Worm (Caenorhabditis elegans) whole organism, L1 larva: ENCODE measurements around the gene F47B8.13.
A peak's percentile ranks its signal among the peaks of the same experiment; 100 is the strongest.

Source experiments
- C04F5.9 ChIP-seq: sonication (generic microtip); optimal IDR thresholded peaks from 2 replicates; lab custom pipeline; 2016; ENCODE audit warnings: missing genetic modification characterization, missing compliant biosample characterization
- Y116A8C.19 ChIP-seq: sonication (generic microtip); optimal IDR thresholded peaks from 2 replicates; lab custom pipeline; 2016; ENCODE audit warnings: missing compliant biosample characterization, missing genetic modification characterization, borderline replicate concordance
- blmp-1 ChIP-seq: fragments of 150-350 bp; optimal IDR thresholded peaks from 2 replicates; lab custom pipeline; 2014; ENCODE audit warnings: missing biosample characterization, missing genetic modification characterization
- ceh-82 ChIP-seq, 3 experiments: fragments of 150-350 bp in 1 of 3; sonication (generic microtip) in 2 of 3; optimal IDR thresholded peaks; 2 replicates each; lab custom pipeline; 2014 to 2017; ENCODE audit warnings: missing biosample characterization in 3 of 3, missing genetic modification characterization in 3 of 3
- ceh-90 ChIP-seq: sonication (generic microtip); optimal IDR thresholded peaks from 2 replicates; lab custom pipeline; 2016; ENCODE audit warnings: missing genetic modification characterization, missing compliant biosample characterization
- ces-1 ChIP-seq: fragments of 150-350 bp; optimal IDR thresholded peaks from 2 replicates; lab custom pipeline; 2014; ENCODE audit warnings: missing biosample characterization, missing genetic modification reagents, missing genetic modification characterization
- dsc-1 ChIP-seq: sonication (generic microtip); optimal IDR thresholded peaks from 2 replicates; lab custom pipeline; 2016; ENCODE audit warnings: mild to moderate bottlenecking, missing genetic modification characterization, missing compliant biosample characterization
- efl-1 ChIP-seq, 4 experiments: fragments of 150-350 bp; optimal IDR thresholded peaks in 3 of 4; peaks in 1 of 4; 1 replicate in 1 of 4; 2 replicates in 3 of 4; lab custom pipeline; 2014; ENCODE audit warnings: missing biosample characterization in 2 of 4, missing genetic modification characterization in 2 of 4, missing genetic modification reagents in 2 of 4
- egl-27 ChIP-seq, 2 experiments: fragments of 150-350 bp in 1 of 2; sonication (generic microtip); optimal IDR thresholded peaks; 3 replicates each; lab custom pipeline; 2017 to 2018; ENCODE audit warnings: missing biosample characterization in 2 of 2, missing genetic modification characterization in 2 of 2, missing genetic modification reagents in 2 of 2
- elt-2 ChIP-seq: sonication (generic microtip); optimal IDR thresholded peaks from 2 replicates; lab custom pipeline; 2016; ENCODE audit warnings: missing genetic modification characterization, mild to moderate bottlenecking, inconsistent platforms, missing compliant biosample characterization, missing genetic modification reagents
- fkh-4 ChIP-seq: sonication (generic microtip); optimal IDR thresholded peaks from 2 replicates; lab custom pipeline; 2016; ENCODE audit warnings: missing compliant biosample characterization, missing genetic modification characterization, borderline replicate concordance
- fkh-8 ChIP-seq: sonication (generic microtip); optimal IDR thresholded peaks from 2 replicates; lab custom pipeline; 2016; ENCODE audit warnings: mild to moderate bottlenecking, missing genetic modification characterization, missing compliant biosample characterization
- jun-1 ChIP-seq: fragments of 150-350 bp; optimal IDR thresholded peaks from 2 replicates; lab custom pipeline; 2014; ENCODE audit warnings: missing biosample characterization, missing genetic modification reagents, missing genetic modification characterization
- lin-14 ChIP-seq: fragments of 200-800 bp; sonication (Bioruptor generic); optimal IDR thresholded peaks from 2 replicates; lab custom pipeline; 2018; ENCODE audit warnings: mild to moderate bottlenecking, missing genetic modification characterization, moderate library complexity, missing compliant biosample characterization
- lsy-2 ChIP-seq, 2 experiments: fragments of 150-350 bp; optimal IDR thresholded peaks; 2 replicates each; lab custom pipeline; 2014; ENCODE audit warnings: missing biosample characterization in 2 of 2, missing genetic modification characterization in 2 of 2
- mdl-1 ChIP-seq, 2 experiments: fragments of 150-350 bp; optimal IDR thresholded peaks; 2 replicates each; lab custom pipeline; 2014 to 2017; ENCODE audit warnings: missing biosample characterization in 2 of 2, missing genetic modification characterization in 2 of 2, inconsistent platforms in 1 of 2
- mep-1 ChIP-seq: fragments of 150-350 bp; optimal IDR thresholded peaks from 2 replicates; lab custom pipeline; 2014; ENCODE audit warnings: missing biosample characterization, missing genetic modification characterization
- nhr-12 ChIP-seq: sonication (generic microtip); optimal IDR thresholded peaks from 2 replicates; lab custom pipeline; 2017; ENCODE audit warnings: missing biosample characterization, missing genetic modification characterization
- nhr-28 ChIP-seq: fragments of 150-350 bp; optimal IDR thresholded peaks from 2 replicates; lab custom pipeline; 2014; ENCODE audit warnings: missing biosample characterization, missing genetic modification characterization
- nhr-47 ChIP-seq: sonication (generic microtip); optimal IDR thresholded peaks from 2 replicates; lab custom pipeline; 2016; ENCODE audit warnings: mild to moderate bottlenecking, missing genetic modification characterization, moderate library complexity, missing compliant biosample characterization
- nhr-71 ChIP-seq: sonication (generic microtip); optimal IDR thresholded peaks from 2 replicates; lab custom pipeline; 2016; ENCODE audit warnings: mild to moderate bottlenecking, missing genetic modification characterization, moderate library complexity, missing compliant biosample characterization
- nhr-76 ChIP-seq: sonication (generic microtip); optimal IDR thresholded peaks from 2 replicates; lab custom pipeline; 2017; ENCODE audit warnings: missing biosample characterization, missing genetic modification characterization
- nhr-85 ChIP-seq: sonication (generic microtip); peaks from one replicate; lab custom pipeline; 2016; ENCODE audit warnings: missing genetic modification characterization, inconsistent platforms, missing compliant biosample characterization
- pax-3 ChIP-seq: fragments of 200-800 bp; sonication (Bioruptor generic); optimal IDR thresholded peaks from 2 replicates; lab custom pipeline; 2018; ENCODE audit warnings: mild to moderate bottlenecking, missing genetic modification characterization, moderate library complexity, missing compliant biosample characterization
- rnt-1 ChIP-seq: sonication (generic microtip); optimal IDR thresholded peaks from 2 replicates; lab custom pipeline; 2016; ENCODE audit warnings: mild to moderate bottlenecking, missing genetic modification characterization, moderate library complexity, missing compliant biosample characterization
- snpc-4 ChIP-seq: fragments of 150-350 bp; optimal IDR thresholded peaks from 2 replicates; lab custom pipeline; 2014; ENCODE audit warnings: missing biosample characterization, missing genetic modification characterization
- tlp-1 ChIP-seq: fragments of 150-350 bp; optimal IDR thresholded peaks from 2 replicates; lab custom pipeline; 2014; ENCODE audit warnings: missing biosample characterization, missing genetic modification characterization
- ztf-11 ChIP-seq, 2 experiments: sonication (generic microtip); optimal IDR thresholded peaks; 2 replicates each; lab custom pipeline; 2016 to 2017; ENCODE audit warnings: missing genetic modification characterization in 2 of 2, missing biosample characterization in 1 of 2, missing compliant biosample characterization in 1 of 2

Gene F47B8.13

DNA sequence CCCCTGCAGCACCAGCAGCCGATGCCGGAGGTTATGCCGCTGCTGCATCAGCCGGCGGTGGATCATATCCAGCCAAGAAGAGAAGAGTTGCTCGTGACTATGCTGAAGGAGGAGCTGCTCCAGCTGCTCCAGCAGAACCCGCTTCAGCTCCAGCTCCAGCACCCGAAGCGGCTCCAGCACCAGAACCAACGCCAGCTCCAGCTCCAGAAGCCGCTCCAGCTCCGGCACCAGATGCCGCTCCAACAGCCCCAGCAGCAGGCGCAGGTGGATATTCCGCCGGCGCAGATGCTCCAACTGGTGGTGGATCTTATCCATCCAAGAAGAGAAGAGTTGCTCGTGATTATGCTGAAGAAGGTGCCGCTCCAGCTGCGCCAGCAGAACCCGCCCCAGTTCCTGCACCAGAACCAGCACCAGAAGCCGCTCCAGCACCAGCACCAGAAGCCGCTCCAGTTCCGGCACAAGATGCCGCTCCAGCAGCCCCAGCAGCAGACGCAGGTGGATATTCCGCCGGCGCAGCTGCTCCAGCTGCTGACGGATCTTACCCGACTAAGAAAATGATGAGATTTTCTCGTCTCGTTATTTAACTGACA, 1.3 kb upstream of the F47B8.13 start:
- no peak for TF ChIP-seq efl-1 (optimal IDR thresholded peaks at IDR 0.05; lab: Kevin White, UChicago)
- TF ChIP-seq efl-1 (GFP tag; optimal IDR thresholded peaks at IDR 0.05 in 1 of 2; lab: Kevin White, UChicago) = peak in 1 of 2 experiments; percentile 61
- no peak for TF ChIP-seq elt-2 (tag; lab: Kevin White, UChicago)

DNA sequence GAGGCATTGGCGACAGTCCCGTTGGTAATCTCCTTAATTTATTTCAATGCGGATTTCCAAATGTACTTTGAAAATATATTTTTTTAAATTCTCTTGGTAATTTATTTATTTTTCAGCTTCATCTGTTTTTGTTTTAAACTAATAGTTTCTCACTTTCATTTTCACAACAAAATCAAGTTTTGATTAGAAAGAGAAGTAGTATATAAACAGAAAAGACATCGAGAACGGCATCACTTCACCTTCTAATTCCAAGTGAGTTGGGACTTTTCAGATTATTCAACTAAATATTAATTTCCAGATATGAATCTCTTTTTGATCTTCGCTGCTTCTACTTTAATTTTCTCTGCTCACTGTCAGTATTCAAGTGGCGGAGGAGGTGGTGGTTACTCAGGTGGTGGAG, 715 bp upstream of the F47B8.13 start, which contains the start of gene F47B8.14:
Gene F47B8.14 (plus strand): TSS at position 301 of the 400 bp plus-strand sequence.
- no peak for TF ChIP-seq snpc-4 (tag; lab: Kevin White, UChicago)

DNA sequence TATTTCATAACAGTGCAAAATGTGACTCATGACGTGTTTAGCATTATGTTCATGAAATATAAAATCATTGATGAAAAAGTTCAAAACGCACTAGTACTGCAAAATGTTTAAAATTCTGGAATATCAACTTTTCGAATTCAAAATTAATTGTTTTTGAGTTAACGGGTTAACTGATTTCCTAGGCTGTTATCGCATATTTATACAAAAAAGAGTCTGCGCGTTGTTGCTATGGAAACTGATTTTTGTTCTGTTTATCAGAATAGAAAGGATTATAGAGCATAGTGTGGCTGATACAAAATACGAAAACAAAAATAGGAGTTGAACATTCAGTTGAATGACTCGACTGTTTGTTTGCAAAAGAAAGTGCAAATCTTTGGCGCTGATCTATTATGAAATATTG, 1.9 kb downstream of the F47B8.13 start:
- TF ChIP-seq fkh-8 (tag; lab: Kevin White, UChicago) (peak; percentile 66), jun-1 (tag; lab: Kevin White, UChicago) (no peak), pax-3 (tag; lab: Kevin White, UChicago) (peak; percentile 54), Y116A8C.19 (tag; lab: Kevin White, UChicago) (no peak), ceh-90 (tag; lab: Kevin White, UChicago) (peak; percentile 3), nhr-76 (tag; lab: Kevin White, UChicago) (no peak), ztf-11 (tag; optimal IDR thresholded peaks at IDR 0.05; lab: Kevin White, UChicago) (no peak), egl-27 (tag; optimal IDR thresholded peaks at IDR 0.05; lab: Kevin White, UChicago) (no peak)

DNA sequence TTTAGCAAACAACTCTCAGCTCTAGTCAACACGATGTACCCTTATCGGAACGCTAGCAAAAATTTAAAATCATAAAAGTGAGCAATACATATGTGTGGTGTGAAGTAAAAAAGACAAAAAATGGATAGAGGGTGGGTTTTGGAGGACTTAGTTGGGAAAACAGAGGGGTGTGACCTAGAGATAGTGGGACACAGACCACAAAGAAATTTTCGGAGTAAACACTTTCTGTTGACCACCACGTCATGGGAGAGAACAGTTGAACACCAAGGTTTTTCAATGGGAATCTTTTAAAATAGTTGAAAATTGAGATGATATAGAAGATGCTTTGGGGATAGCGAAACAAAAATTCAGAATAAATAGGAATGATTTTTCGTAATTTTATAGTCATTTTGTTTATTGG, 2.3 kb downstream of the F47B8.13 start:
- TF ChIP-seq C04F5.9 (tag; lab: Kevin White, UChicago) = no peak
- TF ChIP-seq lin-14 (GFP tag; lab: Kevin White, UChicago) = peak; percentile 62
- TF ChIP-seq fkh-4 (tag; lab: Kevin White, UChicago) = no peak
- TF ChIP-seq dsc-1 = no peak
- TF ChIP-seq lsy-2 (tag; optimal IDR thresholded peaks at IDR 0.05; lab: Kevin White, UChicago) = peak in 1 of 2 experiments; percentile 23
- no peak for TF ChIP-seq efl-1 (optimal IDR thresholded peaks at IDR 0.05; lab: Kevin White, UChicago)
- TF ChIP-seq efl-1 (GFP tag; optimal IDR thresholded peaks at IDR 0.05 in 1 of 2; lab: Kevin White, UChicago) = peak in 1 of 2 experiments; percentile 2
- no peak for TF ChIP-seq ceh-90 (tag; lab: Kevin White, UChicago)

DNA sequence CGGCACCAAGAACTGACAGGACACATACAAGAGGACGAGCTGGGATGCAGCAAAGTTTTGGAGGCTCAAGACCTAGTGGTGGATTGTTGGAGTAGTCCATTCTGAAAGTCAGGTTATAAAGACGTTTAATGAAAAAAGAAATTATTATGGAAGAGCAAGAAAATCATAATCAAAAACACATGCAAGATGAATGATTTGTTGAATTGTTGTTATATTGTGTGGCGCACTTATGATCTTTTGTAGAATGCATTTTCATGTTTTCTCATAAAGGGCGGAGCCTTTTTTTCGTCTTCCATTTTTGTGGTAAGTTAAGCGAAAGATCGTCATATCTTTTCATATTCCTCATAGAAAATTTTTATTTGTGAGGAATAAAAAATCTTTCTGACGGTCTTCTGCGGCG, 3.0 kb downstream of the F47B8.13 start, which contains the start of gene F47B8.2:
Gene F47B8.2 (minus strand): TSS at position 101 of the 400 bp plus-strand sequence.
- TF ChIP-seq nhr-12 (tag; lab: Kevin White, UChicago) (no peak), nhr-71 (tag; lab: Kevin White, UChicago) (no peak), nhr-47 (tag; lab: Kevin White, UChicago) (no peak), Y116A8C.19 (tag; lab: Kevin White, UChicago) (no peak), ces-1 (GFP tag; lab: Kevin White, UChicago) (no peak), mdl-1 (tag; optimal IDR thresholded peaks at IDR 0.05; lab: Kevin White, UChicago) (no peak), mep-1 (tag; lab: Kevin White, UChicago) (no peak)

DNA sequence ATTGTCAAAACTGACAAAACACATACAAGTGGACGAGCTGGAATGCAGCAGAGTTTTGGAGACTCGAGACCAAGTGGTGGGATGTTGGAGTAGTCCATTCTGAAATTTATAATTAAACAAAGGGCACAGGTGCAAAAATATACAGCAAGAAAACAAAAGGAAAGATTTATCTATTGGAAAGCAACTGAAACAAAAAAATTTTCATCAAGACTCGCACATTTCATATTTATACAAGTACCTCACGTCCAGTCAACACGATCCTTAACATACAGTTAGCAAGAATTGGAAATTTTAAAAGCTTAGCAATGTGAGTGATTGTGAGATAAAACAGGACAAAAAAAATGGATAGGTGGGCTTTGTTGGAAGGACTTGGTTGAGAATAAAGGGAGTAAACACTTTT, 5.3 kb downstream of the F47B8.13 start, which contains the start of gene F47B8.1:
Gene F47B8.1 (minus strand): TSS at position 101 of the 400 bp plus-strand sequence.
- no peak for TF ChIP-seq rnt-1 (tag; lab: Kevin White, UChicago)
- TF ChIP-seq nhr-85 (tag; lab: Kevin White, UChicago) = peak; percentile 16
- TF ChIP-seq, all 84 proteins: peak for 1

DNA sequence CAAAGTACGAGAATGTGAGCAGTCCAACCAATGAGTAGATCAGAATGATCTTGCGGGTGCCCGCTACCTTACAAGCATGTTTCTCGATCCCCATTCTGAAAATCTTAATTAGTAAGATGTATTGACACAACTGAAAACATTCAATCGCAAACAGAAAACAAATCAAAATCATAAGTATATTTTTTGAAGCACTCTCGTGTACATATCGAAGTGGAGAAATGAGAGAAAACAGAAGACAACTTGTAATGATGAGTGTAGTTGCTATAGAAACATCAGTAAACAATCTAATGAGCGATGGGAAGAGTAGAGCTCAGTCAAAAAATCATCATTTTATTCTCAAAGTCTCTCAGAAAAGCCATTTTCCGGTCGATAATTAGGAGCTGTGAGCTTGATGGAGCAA, 6.8 kb downstream of the F47B8.13 start, which contains the start of gene F14D7.8:
Gene F14D7.8 (minus strand): TSS at position 101 of the 400 bp plus-strand sequence.
- no peak for TF ChIP-seq blmp-1 (tag; lab: Kevin White, UChicago)
- TF ChIP-seq ceh-82 (tag; optimal IDR thresholded peaks at IDR 0.05; lab: Kevin White, UChicago) = no peak
- no peak for TF ChIP-seq tlp-1 (tag; lab: Kevin White, UChicago)
- no peak for TF ChIP-seq nhr-28 (tag; lab: Kevin White, UChicago)
- TF ChIP-seq dsc-1 = no peak
